Fruit fly (Drosophila melanogaster) whole organism, embryonic: ENCODE data around the gene Nct.

Experiments
- ATbp ChIP-seq: fragments of 200-800 bp; sonication (Bioruptor generic); optimal IDR thresholded peaks from 2 replicates; lab custom pipeline; 2017; ENCODE audit warnings: missing biosample characterization, mild to moderate bottlenecking, missing genetic modification characterization, missing genetic modification reagents
- Atf6 ChIP-seq: fragments of 200-800 bp; sonication (Bioruptor generic); IDR thresholded peaks from 2 replicates; pipeline ENCODE4 v1.3.6; 2022; ENCODE audit warnings: missing biosample characterization, missing genetic modification characterization
- B-H1 ChIP-seq: fragments of 200-800 bp; sonication (Bioruptor generic); IDR thresholded peaks from 3 replicates; pipeline ENCODE4 v1.3.6; 2022; ENCODE audit warnings: missing biosample characterization, missing genetic modification characterization
- BtbVII ChIP-seq: fragments of 200-800 bp; sonication (Bioruptor generic); optimal IDR thresholded peaks from 3 replicates; lab custom pipeline; 2017; ENCODE audit warnings: missing biosample characterization, mild to moderate bottlenecking, missing genetic modification characterization
- Bteb2 ChIP-seq: fragments of 200-800 bp; sonication (Bioruptor generic); optimal IDR thresholded peaks from 2 replicates; lab custom pipeline; 2016; ENCODE audit warnings: missing biosample characterization, missing genetic modification characterization
- CG1024 ChIP-seq: fragments of 200-800 bp; sonication (Bioruptor generic); IDR thresholded peaks from 2 replicates; pipeline ENCODE4 v1.3.6; 2022; ENCODE audit warnings: missing biosample characterization, missing genetic modification characterization
- CG10267 ChIP-seq: fragments of 200-800 bp; sonication (Bioruptor generic); optimal IDR thresholded peaks from 2 replicates; lab custom pipeline; 2018; ENCODE audit warnings: missing biosample characterization, mild to moderate bottlenecking, missing genetic modification characterization, moderate library complexity
- CG10366 ChIP-seq: fragments of 200-800 bp; sonication (Bioruptor generic); IDR thresholded peaks from 2 replicates; pipeline ENCODE4 v1.3.6; 2022; ENCODE audit warnings: missing biosample characterization, missing genetic modification characterization
- CG10462 ChIP-seq: fragments of 200-800 bp; sonication (Bioruptor generic); optimal IDR thresholded peaks from 2 replicates; lab custom pipeline; 2016; ENCODE audit warnings: missing biosample characterization, missing genetic modification characterization
- CG10565 ChIP-seq: fragments of 200-800 bp; sonication (Bioruptor generic); optimal IDR thresholded peaks from 3 replicates; lab custom pipeline; 2016; ENCODE audit warnings: missing biosample characterization, mild to moderate bottlenecking, missing genetic modification characterization
- CG12104 ChIP-seq: fragments of 200-800 bp; sonication (Bioruptor generic); optimal IDR thresholded peaks from 3 replicates; lab custom pipeline; 2016; ENCODE audit warnings: missing biosample characterization, missing genetic modification characterization
- CG12219 ChIP-seq: fragments of 200-800 bp; sonication (Bioruptor generic); optimal IDR thresholded peaks from 3 replicates; lab custom pipeline; 2018; ENCODE audit warnings: missing biosample characterization, mild to moderate bottlenecking, missing genetic modification characterization
- CG12299 ChIP-seq: fragments of 200-800 bp; sonication (Bioruptor generic); optimal IDR thresholded peaks from 2 replicates; lab custom pipeline; 2018; ENCODE audit warnings: missing biosample characterization, mild to moderate bottlenecking, missing genetic modification characterization
- CG12659 ChIP-seq: fragments of 200-800 bp; sonication (Bioruptor generic); optimal IDR thresholded peaks from 3 replicates; lab custom pipeline; 2017; ENCODE audit warnings: mild to moderate bottlenecking, missing biosample characterization, missing genetic modification reagents, missing genetic modification characterization
- CG13287 ChIP-seq: fragments of 200-800 bp; sonication (Bioruptor generic); IDR thresholded peaks from 2 replicates; pipeline ENCODE4 v1.3.6; 2022; ENCODE audit warnings: missing biosample characterization, missing genetic modification characterization; ENCODE audit not compliant: partially characterized antibody
- CG14014 ChIP-seq: fragments of 200-800 bp; sonication (Bioruptor generic); IDR thresholded peaks from 2 replicates; pipeline ENCODE4 v1.3.6; 2022; ENCODE audit warnings: missing biosample characterization, missing genetic modification characterization
- CG15601 ChIP-seq: fragments of 200-800 bp; sonication (Bioruptor generic); optimal IDR thresholded peaks from 3 replicates; lab custom pipeline; 2019; ENCODE audit warnings: missing biosample characterization, mild to moderate bottlenecking, missing genetic modification characterization, moderate library complexity
- CG1603 ChIP-seq: fragments of 200-800 bp; sonication (Bioruptor generic); optimal IDR thresholded peaks from 2 replicates; lab custom pipeline; 2019; ENCODE audit warnings: missing biosample characterization, mild to moderate bottlenecking, missing genetic modification characterization, moderate library complexity
- CG17912 ChIP-seq: fragments of 200-800 bp; sonication (Bioruptor generic); optimal IDR thresholded peaks from 2 replicates; lab custom pipeline; 2018; ENCODE audit warnings: missing biosample characterization, mild to moderate bottlenecking, missing genetic modification characterization
- CG1832 ChIP-seq: fragments of 200-800 bp; sonication (Bioruptor generic); optimal IDR thresholded peaks from 2 replicates; lab custom pipeline; 2017; ENCODE audit warnings: missing biosample characterization, mild to moderate bottlenecking, missing genetic modification characterization, inconsistent platforms
- CG3281 ChIP-seq: fragments of 200-800 bp; sonication (Bioruptor generic); optimal IDR thresholded peaks from 3 replicates; lab custom pipeline; 2017; ENCODE audit warnings: missing biosample characterization, mild to moderate bottlenecking, missing genetic modification characterization
- CG4282 ChIP-seq: fragments of 200-800 bp; sonication (Bioruptor generic); optimal IDR thresholded peaks from 2 replicates; lab custom pipeline; 2016; ENCODE audit warnings: missing biosample characterization, missing genetic modification characterization
- CG4854 ChIP-seq: fragments of 200-800 bp; sonication (Bioruptor generic); optimal IDR thresholded peaks from 2 replicates; lab custom pipeline; 2016; ENCODE audit warnings: missing biosample characterization, missing genetic modification characterization, inconsistent platforms
- CG7357 ChIP-seq: fragments of 200-800 bp; sonication (Bioruptor generic); IDR thresholded peaks from 3 replicates; pipeline ENCODE4 v1.3.6; 2022; ENCODE audit warnings: missing biosample characterization, missing genetic modification characterization
- CG7745 ChIP-seq: fragments of 200-800 bp; sonication (Bioruptor generic); optimal IDR thresholded peaks from 2 replicates; lab custom pipeline; 2018; ENCODE audit warnings: missing biosample characterization, mild to moderate bottlenecking, missing genetic modification characterization, moderate library complexity
- Dp ChIP-seq: fragments of 200-800 bp; sonication (Bioruptor generic); optimal IDR thresholded peaks from 2 replicates; lab custom pipeline; 2018; ENCODE audit warnings: missing biosample characterization, mild to moderate bottlenecking, missing genetic modification characterization, moderate library complexity
- ERR ChIP-seq: fragments of 200-800 bp; sonication (Bioruptor generic); optimal IDR thresholded peaks from 2 replicates; lab custom pipeline; 2016; ENCODE audit warnings: missing biosample characterization, missing genetic modification characterization
- Elba2 ChIP-seq: fragments of 200-800 bp; sonication (Bioruptor generic); optimal IDR thresholded peaks from 3 replicates; lab custom pipeline; 2016; ENCODE audit warnings: missing biosample characterization, missing genetic modification characterization
- Ets97D ChIP-seq: fragments of 200-800 bp; sonication (Bioruptor generic); optimal IDR thresholded peaks from 3 replicates; lab custom pipeline; 2016; ENCODE audit warnings: missing biosample characterization, missing genetic modification characterization
- MBD-R2 ChIP-seq: fragments of 200-800 bp; sonication (Bioruptor generic); IDR thresholded peaks from 2 replicates; pipeline ENCODE4 v1.3.6; 2022; ENCODE audit warnings: missing biosample characterization, missing genetic modification characterization
- Ptx1 ChIP-seq: fragments of 200-800 bp; sonication (Bioruptor generic); IDR thresholded peaks from 2 replicates; pipeline ENCODE4 v1.3.6; 2022; ENCODE audit warnings: missing biosample characterization, missing genetic modification characterization
- Rx ChIP-seq: fragments of 200-800 bp; sonication (Bioruptor generic); IDR thresholded peaks from 2 replicates; pipeline ENCODE4 v1.3.6; 2022; ENCODE audit warnings: missing biosample characterization, missing genetic modification characterization
- Tbp ChIP-seq: fragments of >200 bp; optimal IDR thresholded peaks from 2 replicates; lab custom pipeline; 2018; ENCODE audit warnings: missing biosample characterization, missing genetic modification characterization
- amos ChIP-seq: fragments of 200-800 bp; sonication (Bioruptor generic); IDR thresholded peaks from 2 replicates; pipeline ENCODE4 v1.3.6; 2022; ENCODE audit warnings: missing biosample characterization, missing genetic modification characterization; ENCODE audit not compliant: partially characterized antibody
- ato ChIP-seq: fragments of 200-800 bp; sonication (Bioruptor generic); IDR thresholded peaks from 2 replicates; pipeline ENCODE4 v1.3.6; 2022; ENCODE audit warnings: missing biosample characterization, missing genetic modification characterization; ENCODE audit not compliant: partially characterized antibody
- bigmax ChIP-seq: fragments of 200-800 bp; sonication (Bioruptor generic); optimal IDR thresholded peaks from 2 replicates; lab custom pipeline; 2018; ENCODE audit warnings: missing biosample characterization, mild to moderate bottlenecking, missing genetic modification characterization
- crp ChIP-seq, 2 experiments: fragments of 200-800 bp; sonication (Bioruptor generic); optimal IDR thresholded peaks; 2 replicates in 1 of 2; 3 replicates in 1 of 2; lab custom pipeline; 2017; ENCODE audit warnings: missing biosample characterization in 2 of 2, missing genetic modification characterization in 2 of 2, mild to moderate bottlenecking in 1 of 2, moderate library complexity in 1 of 2
- cwo ChIP-seq: fragments of 200-800 bp; sonication (Bioruptor generic); optimal IDR thresholded peaks from 3 replicates; lab custom pipeline; 2017; ENCODE audit warnings: missing biosample characterization, missing genetic modification characterization, mild to moderate bottlenecking, moderate library complexity, missing genetic modification reagents
- dm ChIP-seq: fragments of 200-800 bp; sonication (Bioruptor generic); optimal IDR thresholded peaks from 3 replicates; lab custom pipeline; 2016; ENCODE audit warnings: missing biosample characterization, missing genetic modification characterization
- ftz-f1 ChIP-seq: fragments of 200-800 bp; sonication (Bioruptor generic); optimal IDR thresholded peaks from 2 replicates; lab custom pipeline; 2016; ENCODE audit warnings: missing biosample characterization, missing genetic modification characterization
- gcm ChIP-seq: fragments of 200-800 bp; sonication (Bioruptor generic); optimal IDR thresholded peaks from 2 replicates; lab custom pipeline; 2019; ENCODE audit warnings: missing biosample characterization, mild to moderate bottlenecking, missing genetic modification characterization, moderate library complexity
- gcm2 ChIP-seq: fragments of 200-800 bp; sonication (Bioruptor generic); optimal IDR thresholded peaks from 2 replicates; lab custom pipeline; 2016; ENCODE audit warnings: missing biosample characterization, missing genetic modification characterization
- p53 ChIP-seq: fragments of 200-800 bp; sonication (Bioruptor generic); optimal IDR thresholded peaks from 2 replicates; lab custom pipeline; 2016; ENCODE audit warnings: missing biosample characterization, missing genetic modification characterization
- phol ChIP-seq: fragments of 200-800 bp; sonication (Bioruptor generic); optimal IDR thresholded peaks from 3 replicates; lab custom pipeline; 2018; ENCODE audit warnings: missing biosample characterization, mild to moderate bottlenecking, missing genetic modification characterization, moderate library complexity
- schlank ChIP-seq: fragments of 200-800 bp; sonication (Bioruptor generic); optimal IDR thresholded peaks from 2 replicates; lab custom pipeline; 2018; ENCODE audit warnings: missing biosample characterization, mild to moderate bottlenecking, missing genetic modification characterization
- so ChIP-seq: fragments of 200-800 bp; sonication (Bioruptor generic); IDR thresholded peaks from 3 replicates; pipeline ENCODE4 v1.3.6; 2022; ENCODE audit warnings: missing biosample characterization, missing genetic modification characterization
- ssp ChIP-seq: fragments of 200-800 bp; sonication (Bioruptor generic); IDR thresholded peaks from 2 replicates; pipeline ENCODE4 v1.3.6; 2022; ENCODE audit warnings: missing biosample characterization, missing genetic modification characterization
- tup ChIP-seq: fragments of 200-800 bp; sonication (Bioruptor generic); optimal IDR thresholded peaks from 2 replicates; lab custom pipeline; 2016; ENCODE audit warnings: missing biosample characterization, mild to moderate bottlenecking, missing genetic modification characterization, moderate library complexity
- unc-4 ChIP-seq: fragments of 200-800 bp; sonication (Bioruptor generic); IDR thresholded peaks from 2 replicates; pipeline ENCODE4 v1.3.6; 2022; ENCODE audit warnings: missing biosample characterization, missing genetic modification characterization; ENCODE audit not compliant: partially characterized antibody
- vnd ChIP-seq: fragments of 200-800 bp; sonication (Bioruptor generic); IDR thresholded peaks from 3 replicates; pipeline ENCODE4 v1.3.6; 2022; ENCODE audit warnings: missing biosample characterization, missing genetic modification characterization; ENCODE audit not compliant: partially characterized antibody

Nct gene

dm6 chr3R:24876843-24877457 is 25.5 kb downstream of the Nct start, which contains the start of the genes CG11089 and CG31381 (continued):
- TF ChIP-seq Atf6 (GFP tag; lab: Robert Waterston, UW), result no peak
- no peak for TF ChIP-seq ftz-f1 (GFP tag; lab: Kevin White, UChicago)
- TF ChIP-seq crp (GFP tag; optimal IDR thresholded peaks at IDR 0.05; lab: Kevin White, UChicago), result peak in 1 of 2 experiments; percentile 76
- TF ChIP-seq Rx, result no peak
- TF ChIP-seq CG1603 (tag; lab: Kevin White, UChicago), result no peak
- no peak for TF ChIP-seq CG10366 (GFP tag; lab: Robert Waterston, UW)
- TF ChIP-seq gcm2 (GFP tag; lab: Kevin White, UChicago), result no peak
- no peak for TF ChIP-seq so (GFP tag; lab: Robert Waterston, UW)
- TF ChIP-seq Bteb2 (GFP tag; lab: Kevin White, UChicago), result no peak
- no peak for TF ChIP-seq CG13287
- TF ChIP-seq CG12659 (GFP tag; lab: Kevin White, UChicago), result peak; percentile 44
- TF ChIP-seq CG14014 (GFP tag; lab: Robert Waterston, UW), result no peak
- no peak for TF ChIP-seq CG1832
- TF ChIP-seq ATbp (GFP tag; lab: Kevin White, UChicago), result no peak
- TF ChIP-seq Ptx1, result no peak
- TF ChIP-seq CG10462 (GFP tag; lab: Kevin White, UChicago), result no peak
- no peak for TF ChIP-seq CG12299 (tag; lab: Kevin White, UChicago)
- TF ChIP-seq ERR (GFP tag; lab: Kevin White, UChicago), result no peak
- no peak for TF ChIP-seq B-H1
- no peak for TF ChIP-seq ssp
- TF ChIP-seq schlank, result no peak
- no peak for TF ChIP-seq CG1024
- no peak for TF ChIP-seq tup (GFP tag; lab: Kevin White, UChicago)
- no peak for TF ChIP-seq CG7357 (GFP tag; lab: Robert Waterston, UW)
- no peak for TF ChIP-seq amos (GFP tag; lab: Robert Waterston, UW)
- peak; percentile 21 for TF ChIP-seq phol
- TF ChIP-seq Ets97D (GFP tag; lab: Kevin White, UChicago), result peak; percentile 44
- no peak for TF ChIP-seq CG4282 (GFP tag; lab: Kevin White, UChicago)
- no peak for TF ChIP-seq ato
- peak; percentile 89 for TF ChIP-seq dm (GFP tag; lab: Kevin White, UChicago)
- no peak for TF ChIP-seq CG7745
- no peak for TF ChIP-seq CG10565 (GFP tag; lab: Kevin White, UChicago)
- peak; percentile 13 for TF ChIP-seq Elba2 (GFP tag; lab: Kevin White, UChicago)
- TF ChIP-seq Dp, result peak; percentile 96
- no peak for TF ChIP-seq CG15601 (tag; lab: Kevin White, UChicago)
- TF ChIP-seq CG12104, result peak; percentile 38
- TF ChIP-seq CG4854 (GFP tag; lab: Kevin White, UChicago), result peak; percentile 97
- TF ChIP-seq CG17912 (GFP tag; lab: Kevin White, UChicago), result no peak
- TF ChIP-seq BtbVII (GFP tag; lab: Kevin White, UChicago), result no peak
- no peak for TF ChIP-seq bigmax (GFP tag; lab: Kevin White, UChicago)
- TF ChIP-seq cwo, result peak; percentile 94
- no peak for TF ChIP-seq CG12219 (GFP tag; lab: Kevin White, UChicago)
- TF ChIP-seq gcm (GFP tag; lab: Kevin White, UChicago), result no peak
- 0 out of 2 replicates have a peak, but pooled peaks have one; percentile 6 for TF ChIP-seq MBD-R2 (GFP tag; lab: Robert Waterston, UW)
- peak; percentile 45 for TF ChIP-seq CG10267 (tag; lab: Kevin White, UChicago)
- TF ChIP-seq unc-4 (GFP tag; lab: Robert Waterston, UW), result peak; percentile 16; the same call in 1 of the 2 replicates
- TF ChIP-seq p53 (GFP tag; lab: Kevin White, UChicago), result no peak
- TF ChIP-seq CG3281, result peak; percentile 5
- no peak for TF ChIP-seq vnd
- TF ChIP-seq Tbp, result no peak
